Fruit fly (Drosophila melanogaster) whole organism, embryonic: ENCODE results near the gene Noa36.

Source experiments
- CG1024 ChIP-seq: fragments of 200-800 bp; sonication (Bioruptor generic); IDR thresholded peaks from 2 replicates; pipeline ENCODE4 v1.3.6; 2022; ENCODE audit warnings: missing biosample characterization, missing genetic modification characterization
- CG10267 ChIP-seq: fragments of 200-800 bp; sonication (Bioruptor generic); optimal IDR thresholded peaks from 2 replicates; lab custom pipeline; 2018; ENCODE audit warnings: missing biosample characterization, mild to moderate bottlenecking, missing genetic modification characterization, moderate library complexity
- CG12155 ChIP-seq: fragments of 200-800 bp; sonication (Bioruptor generic); optimal IDR thresholded peaks from 3 replicates; lab custom pipeline; 2016; ENCODE audit warnings: missing biosample characterization, missing genetic modification characterization
- CG12391 ChIP-seq: fragments of 200-800 bp; sonication (Bioruptor generic); optimal IDR thresholded peaks from 3 replicates; lab custom pipeline; 2018; ENCODE audit warnings: missing biosample characterization, mild to moderate bottlenecking, missing genetic modification characterization, moderate library complexity
- CG13424 ChIP-seq: fragments of 200-800 bp; sonication (Bioruptor generic); optimal IDR thresholded peaks from 2 replicates; lab custom pipeline; 2019; ENCODE audit warnings: missing biosample characterization, mild to moderate bottlenecking, missing genetic modification characterization, moderate library complexity
- CG15269 ChIP-seq: fragments of 200-800 bp; sonication (Bioruptor generic); optimal IDR thresholded peaks from 2 replicates; lab custom pipeline; 2018; ENCODE audit warnings: missing biosample characterization, mild to moderate bottlenecking, missing genetic modification characterization, moderate library complexity
- CG1602 ChIP-seq: fragments of 200-800 bp; sonication (Bioruptor generic); optimal IDR thresholded peaks from 3 replicates; lab custom pipeline; 2016; ENCODE audit warnings: missing biosample characterization, missing genetic modification characterization
- CG17612 ChIP-seq: fragments of 200-800 bp; sonication (Bioruptor generic); IDR thresholded peaks from 2 replicates; pipeline ENCODE4 v1.3.6; 2022; ENCODE audit warnings: missing biosample characterization, missing genetic modification characterization
- CG17829 ChIP-seq: fragments of 200-800 bp; optimal IDR thresholded peaks from 2 replicates; lab custom pipeline; 2019; ENCODE audit warnings: missing biosample characterization, mild to moderate bottlenecking, missing genetic modification characterization, moderate library complexity
- CG30403 ChIP-seq: fragments of 200-800 bp; sonication (Bioruptor generic); optimal IDR thresholded peaks from 3 replicates; lab custom pipeline; 2016; ENCODE audit warnings: missing biosample characterization, missing genetic modification characterization
- CG3407 ChIP-seq: fragments of 200-800 bp; sonication (Bioruptor generic); optimal IDR thresholded peaks from 2 replicates; lab custom pipeline; 2018; ENCODE audit warnings: missing biosample characterization, mild to moderate bottlenecking, missing genetic modification characterization
- CG4707 ChIP-seq: fragments of 200-800 bp; sonication (Bioruptor generic); optimal IDR thresholded peaks from 2 replicates; lab custom pipeline; 2018; ENCODE audit warnings: missing biosample characterization, mild to moderate bottlenecking, missing genetic modification characterization, moderate library complexity
- CG4730 ChIP-seq: fragments of 200-800 bp; sonication (Bioruptor generic); IDR thresholded peaks from 2 replicates; pipeline ENCODE4 v1.3.6; 2022; ENCODE audit warnings: missing biosample characterization, missing genetic modification characterization
- CG4820 ChIP-seq: fragments of 200-800 bp; sonication (Bioruptor generic); optimal IDR thresholded peaks from 3 replicates; lab custom pipeline; 2016; ENCODE audit warnings: missing biosample characterization, missing genetic modification characterization
- CG7372 ChIP-seq: fragments of 200-800 bp; sonication (Bioruptor generic); IDR thresholded peaks from 2 replicates; pipeline ENCODE4 v1.3.6; 2022; ENCODE audit warnings: missing biosample characterization, missing genetic modification characterization
- Hr51 ChIP-seq, 2 experiments: fragments of 200-800 bp; sonication (Bioruptor generic); optimal IDR thresholded peaks; 2 replicates in 1 of 2; 3 replicates in 1 of 2; lab custom pipeline; 2016 to 2018; ENCODE audit warnings: missing biosample characterization in 2 of 2, missing genetic modification characterization in 2 of 2, mild to moderate bottlenecking in 1 of 2, moderate library complexity in 1 of 2
- Meics ChIP-seq: fragments of 200-800 bp; sonication (Bioruptor generic); optimal IDR thresholded peaks from 2 replicates; lab custom pipeline; 2017; ENCODE audit warnings: missing biosample characterization, mild to moderate bottlenecking, missing genetic modification characterization
- Nf-YC ChIP-seq: fragments of 200-800 bp; optimal IDR thresholded peaks from 3 replicates; lab custom pipeline; 2019; ENCODE audit warnings: missing biosample characterization, mild to moderate bottlenecking, missing genetic modification characterization, moderate library complexity
- NfI ChIP-seq: fragments of 200-800 bp; sonication (Bioruptor generic); optimal IDR thresholded peaks from 3 replicates; lab custom pipeline; 2018; ENCODE audit warnings: missing biosample characterization, mild to moderate bottlenecking, missing genetic modification characterization, moderate library complexity
- Rfx ChIP-seq: fragments of 200-800 bp; sonication (Bioruptor generic); IDR thresholded peaks from 2 replicates; pipeline ENCODE4 v1.3.6; 2022; ENCODE audit warnings: missing biosample characterization, missing genetic modification characterization
- Rx ChIP-seq: fragments of 200-800 bp; sonication (Bioruptor generic); IDR thresholded peaks from 2 replicates; pipeline ENCODE4 v1.3.6; 2022; ENCODE audit warnings: missing biosample characterization, missing genetic modification characterization
- Sox100B ChIP-seq: fragments of 200-800 bp; sonication (Bioruptor generic); optimal IDR thresholded peaks from 3 replicates; lab custom pipeline; 2018; ENCODE audit warnings: missing biosample characterization, mild to moderate bottlenecking, missing genetic modification characterization
- Sry-β ChIP-seq: fragments of 200-800 bp; sonication (Bioruptor generic); optimal IDR thresholded peaks from 2 replicates; lab custom pipeline; 2018; ENCODE audit warnings: missing biosample characterization, mild to moderate bottlenecking, missing genetic modification characterization, moderate library complexity
- Sry-δ ChIP-seq: fragments of 200-800 bp; sonication (Bioruptor generic); optimal IDR thresholded peaks from 2 replicates; lab custom pipeline; 2016; ENCODE audit warnings: missing biosample characterization, missing genetic modification characterization
- Usf ChIP-seq: fragments of 200-800 bp; sonication (Bioruptor generic); optimal IDR thresholded peaks from 2 replicates; lab custom pipeline; 2017; ENCODE audit warnings: missing genotype, missing biosample characterization, missing genetic modification characterization
- amos ChIP-seq: fragments of 200-800 bp; sonication (Bioruptor generic); IDR thresholded peaks from 2 replicates; pipeline ENCODE4 v1.3.6; 2022; ENCODE audit warnings: missing biosample characterization, missing genetic modification characterization; ENCODE audit not compliant: partially characterized antibody
- aop ChIP-seq: fragments of 200-800 bp; sonication (Bioruptor generic); IDR thresholded peaks from 2 replicates; pipeline ENCODE4 v1.3.6; 2022; ENCODE audit warnings: missing biosample characterization, missing genetic modification characterization
- ap ChIP-seq: fragments of 200-800 bp; sonication (Bioruptor generic); IDR thresholded peaks from 2 replicates; pipeline ENCODE4 v1.3.6; 2022; ENCODE audit warnings: missing biosample characterization, missing genetic modification characterization
- bab2 ChIP-seq: fragments of 200-800 bp; sonication (Bioruptor generic); optimal IDR thresholded peaks from 2 replicates; lab custom pipeline; 2016; ENCODE audit warnings: missing biosample characterization, missing genetic modification characterization
- cas ChIP-seq: fragments of 200-800 bp; sonication (Bioruptor generic); IDR thresholded peaks from 2 replicates; pipeline ENCODE4 v1.3.6; 2022; ENCODE audit warnings: missing biosample characterization, missing genetic modification characterization
- ci ChIP-seq: fragments of 200-800 bp; sonication (Bioruptor generic); IDR thresholded peaks from 3 replicates; pipeline ENCODE4 v1.3.6; 2022; ENCODE audit warnings: missing biosample characterization, missing genetic modification characterization
- dmrt99B ChIP-seq: fragments of 200-800 bp; sonication (Bioruptor generic); optimal IDR thresholded peaks from 2 replicates; lab custom pipeline; 2018; ENCODE audit warnings: missing biosample characterization, mild to moderate bottlenecking, missing genetic modification characterization, moderate library complexity
- gcm ChIP-seq: fragments of 200-800 bp; sonication (Bioruptor generic); optimal IDR thresholded peaks from 2 replicates; lab custom pipeline; 2019; ENCODE audit warnings: missing biosample characterization, mild to moderate bottlenecking, missing genetic modification characterization, moderate library complexity
- grn ChIP-seq: fragments of 200-800 bp; sonication (Bioruptor generic); optimal IDR thresholded peaks from 3 replicates; lab custom pipeline; 2017; ENCODE audit warnings: missing biosample characterization, missing genetic modification characterization
- lbe ChIP-seq: fragments of 200-800 bp; sonication (Bioruptor generic); optimal IDR thresholded peaks from 2 replicates; lab custom pipeline; 2016; ENCODE audit warnings: missing biosample characterization, mild to moderate bottlenecking, missing genetic modification characterization
- mam ChIP-seq: fragments of 200-800 bp; sonication (Bioruptor generic); optimal IDR thresholded peaks from 3 replicates; lab custom pipeline; 2016; ENCODE audit warnings: missing biosample characterization, missing genetic modification characterization
- mld ChIP-seq: fragments of 200-800 bp; sonication (Bioruptor generic); IDR thresholded peaks from 3 replicates; pipeline ENCODE4 v1.3.6; 2022; ENCODE audit warnings: missing biosample characterization, missing genetic modification characterization; ENCODE audit not compliant: partially characterized antibody
- nerfin-1 ChIP-seq: fragments of 200-800 bp; sonication (Bioruptor generic); optimal IDR thresholded peaks from 3 replicates; lab custom pipeline; 2019; ENCODE audit warnings: missing biosample characterization, mild to moderate bottlenecking, missing genetic modification characterization, moderate library complexity
- onecut ChIP-seq: fragments of 200-800 bp; sonication (Bioruptor generic); IDR thresholded peaks from 2 replicates; pipeline ENCODE4 v1.3.6; 2022; ENCODE audit warnings: missing biosample characterization, missing genetic modification characterization
- pros ChIP-seq: fragments of 200-800 bp; sonication (Bioruptor generic); optimal IDR thresholded peaks from 3 replicates; lab custom pipeline; 2019; ENCODE audit warnings: missing biosample characterization, mild to moderate bottlenecking, missing genetic modification characterization, moderate library complexity
- pum ChIP-seq: fragments of 200-800 bp; sonication (Bioruptor generic); optimal IDR thresholded peaks from 2 replicates; lab custom pipeline; 2016; ENCODE audit warnings: missing biosample characterization, missing genetic modification characterization
- scrt ChIP-seq: fragments of 200-800 bp; sonication (Bioruptor generic); optimal IDR thresholded peaks from 2 replicates; lab custom pipeline; 2018; ENCODE audit warnings: missing biosample characterization, mild to moderate bottlenecking, missing genetic modification characterization, moderate library complexity
- sens ChIP-seq: fragments of 200-800 bp; sonication (Bioruptor generic); peaks from one replicate; lab custom pipeline; 2016; ENCODE audit warnings: missing biosample characterization, missing genetic modification characterization
- sim ChIP-seq: fragments of 200-800 bp; sonication (Bioruptor generic); IDR thresholded peaks from 2 replicates; pipeline ENCODE4 v1.3.6; 2022; ENCODE audit warnings: missing biosample characterization, missing genetic modification characterization
- sob ChIP-seq: fragments of 200-800 bp; sonication (Bioruptor generic); IDR thresholded peaks from 2 replicates; pipeline ENCODE4 v1.3.6; 2022; ENCODE audit warnings: missing biosample characterization, missing genetic modification characterization
- sr ChIP-seq: fragments of 200-800 bp; sonication (Bioruptor generic); IDR thresholded peaks from 3 replicates; pipeline ENCODE4 v1.3.6; 2022; ENCODE audit warnings: missing biosample characterization, missing genetic modification characterization
- tll ChIP-seq, 2 experiments: fragments of 200-800 bp in 1 of 2; fragments of >200 bp in 1 of 2; sonication (Bioruptor generic) in 1 of 2; optimal IDR thresholded peaks; 2 replicates each; lab custom pipeline; 2017 to 2019; ENCODE audit warnings: missing biosample characterization in 2 of 2, missing genetic modification characterization in 2 of 2, mild to moderate bottlenecking in 1 of 2, moderate library complexity in 1 of 2
- tna ChIP-seq: fragments of 200-800 bp; sonication (Bioruptor generic); IDR thresholded peaks from 2 replicates; pipeline ENCODE4 v1.3.6; 2022; ENCODE audit warnings: missing biosample characterization, missing genetic modification characterization; ENCODE audit not compliant: partially characterized antibody
- usp ChIP-seq: fragments of >200 bp; optimal IDR thresholded peaks from 2 replicates; lab custom pipeline; 2017; ENCODE audit warnings: missing biosample characterization, missing genetic modification characterization
- vfl ChIP-seq: fragments of 200-800 bp; sonication (Bioruptor generic); optimal IDR thresholded peaks from 2 replicates; lab custom pipeline; 2016; ENCODE audit warnings: missing biosample characterization, missing genetic modification characterization
- wek ChIP-seq: fragments of 200-800 bp; sonication (Bioruptor generic); optimal IDR thresholded peaks from 3 replicates; lab custom pipeline; 2018; ENCODE audit warnings: missing biosample characterization, mild to moderate bottlenecking, missing genetic modification characterization, moderate library complexity

Gene Noa36

DNA sequence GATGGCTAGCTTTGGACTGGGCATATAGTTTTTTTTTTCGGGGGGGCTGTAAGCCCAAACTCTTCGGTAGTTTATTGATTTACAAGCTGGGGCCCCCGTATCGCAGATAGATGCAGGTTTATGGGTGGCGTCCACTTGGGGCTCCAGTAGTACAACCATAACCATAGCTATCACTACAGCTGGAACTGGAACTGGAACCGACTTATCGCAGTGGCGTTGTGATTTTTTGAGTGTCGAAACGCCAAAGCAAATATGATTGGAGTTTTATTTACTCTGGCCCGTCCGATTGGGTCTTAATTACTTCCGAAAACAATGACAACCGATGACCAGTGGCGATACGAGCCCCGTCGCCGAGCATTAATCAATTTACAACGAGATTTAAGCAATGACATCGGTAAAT, 8.6 kb downstream of the Noa36 start (continued):
- no peak for TF ChIP-seq CG30403 (GFP tag; lab: Kevin White, UChicago)
- TF ChIP-seq CG17829 (tag; lab: Kevin White, UChicago), result peak; percentile 4
- peak; percentile 13; the same call in 1 of the 2 replicates for TF ChIP-seq CG1024 (GFP tag; lab: Robert Waterston, UW)
- TF ChIP-seq sob (GFP tag; lab: Robert Waterston, UW), result peak; percentile 29; the same call in 1 of the 2 replicates
- TF ChIP-seq dmrt99B (tag; lab: Kevin White, UChicago), result peak; percentile 53
- peak; percentile 78 for TF ChIP-seq grn (GFP tag; lab: Kevin White, UChicago)
- no peak for TF ChIP-seq CG10267
- peak; percentile 20 for TF ChIP-seq scrt (GFP tag; lab: Kevin White, UChicago)
- peak; percentile 78 for TF ChIP-seq wek
- peak; percentile 16 for TF ChIP-seq CG15269 (tag; lab: Kevin White, UChicago)
- TF ChIP-seq CG3407, result peak; percentile 69
- no peak for TF ChIP-seq CG7372 (GFP tag; lab: Robert Waterston, UW)
- no peak for TF ChIP-seq usp (GFP tag; lab: Kevin White, UChicago)
- TF ChIP-seq pum (GFP tag; lab: Kevin White, UChicago), result no peak
- no peak for TF ChIP-seq vfl
- no peak for TF ChIP-seq Rx (GFP tag; lab: Robert Waterston, UW)
- TF ChIP-seq NfI (GFP tag; lab: Kevin White, UChicago), result peak; percentile 13
- TF ChIP-seq CG1602 (GFP tag; lab: Kevin White, UChicago), result no peak
- TF ChIP-seq CG4820 (GFP tag; lab: Kevin White, UChicago), result no peak
- peak; percentile 38 for TF ChIP-seq CG13424 (tag; lab: Kevin White, UChicago)
- TF ChIP-seq Hr51 (GFP tag; optimal IDR thresholded peaks at IDR 0.05; lab: Kevin White, UChicago), result no peak
- TF ChIP-seq sr (GFP tag; lab: Robert Waterston, UW), result peak; percentile 41; the same call in 1 of the 3 replicates
- TF ChIP-seq Sry-δ (GFP tag; lab: Kevin White, UChicago), result no peak
- peak; percentile 39 for TF ChIP-seq CG4707 (GFP tag; lab: Kevin White, UChicago)
- TF ChIP-seq Usf (GFP tag; lab: Kevin White, UChicago), result no peak
- peak; percentile 39 for TF ChIP-seq nerfin-1
- peak; percentile 33; the same call in 1 of the 2 replicates for TF ChIP-seq sim
- peak; percentile 80 for TF ChIP-seq sens (GFP tag; lab: Kevin White, UChicago)
- peak; percentile 29 for TF ChIP-seq Meics (GFP tag; lab: Kevin White, UChicago)
- TF ChIP-seq ci, result peak; percentile 74
- TF ChIP-seq ap (GFP tag; lab: Robert Waterston, UW), result no peak
- TF ChIP-seq pros (GFP tag; lab: Kevin White, UChicago), result no peak
- TF ChIP-seq Sox100B (GFP tag; lab: Kevin White, UChicago), result peak; percentile 66
- TF ChIP-seq Rfx (GFP tag; lab: Robert Waterston, UW), result no peak; the same call in 1 of the 2 replicates
- peak; percentile 8 for TF ChIP-seq CG12391 (tag; lab: Kevin White, UChicago)
- TF ChIP-seq gcm, result peak; percentile 19
- 0 out of 2 replicates have a peak, but pooled peaks have one; percentile 49 for TF ChIP-seq aop (GFP tag; lab: Robert Waterston, UW)
- no peak for TF ChIP-seq tna (GFP tag; lab: Robert Waterston, UW)
- TF ChIP-seq Sry-β (GFP tag; lab: Kevin White, UChicago), result peak; percentile 9
- no peak for TF ChIP-seq amos (GFP tag; lab: Robert Waterston, UW)
- TF ChIP-seq mld (GFP tag; lab: Robert Waterston, UW), result no peak
- peak; percentile 27 for TF ChIP-seq bab2 (GFP tag; lab: Kevin White, UChicago)
- no peak for TF ChIP-seq cas (GFP tag; lab: Robert Waterston, UW)
- TF ChIP-seq mam (GFP tag; lab: Kevin White, UChicago), result no peak
- peak; percentile 48 for TF ChIP-seq onecut
- peak; percentile 6 for TF ChIP-seq Nf-YC (tag; lab: Kevin White, UChicago)
- no peak for TF ChIP-seq tll (GFP tag; optimal IDR thresholded peaks at IDR 0.05; lab: Kevin White, UChicago)
- no peak for TF ChIP-seq CG4730 (GFP tag; lab: Robert Waterston, UW)
- no peak for TF ChIP-seq CG17612
- TF ChIP-seq CG12155 (GFP tag; lab: Kevin White, UChicago), result no peak
- no peak for TF ChIP-seq lbe (GFP tag; lab: Kevin White, UChicago)
